Fruit fly (Drosophila melanogaster) whole organism, embryonic: ENCODE data around the gene CG7378.

Source experiments
- CG10979 ChIP-seq: fragments of 200-800 bp; sonication (Bioruptor generic); optimal IDR thresholded peaks from 2 replicates; lab custom pipeline; 2018; ENCODE audit warnings: missing biosample characterization, mild to moderate bottlenecking, missing genetic modification characterization, moderate library complexity
- CG11093 ChIP-seq: fragments of 200-800 bp; sonication (Bioruptor generic); IDR thresholded peaks from 3 replicates; pipeline ENCODE4 v1.3.6; 2022; ENCODE audit warnings: missing biosample characterization, missing genetic modification characterization
- CG11247 ChIP-seq: fragments of 200-800 bp; sonication (Bioruptor generic); IDR thresholded peaks from 2 replicates; pipeline ENCODE4 v1.3.6; 2022; ENCODE audit warnings: missing biosample characterization, missing genetic modification characterization
- CG14667 ChIP-seq: fragments of 200-800 bp; sonication (Bioruptor generic); IDR thresholded peaks from 2 replicates; pipeline ENCODE4 v1.3.6; 2022; ENCODE audit warnings: missing biosample characterization, missing genetic modification characterization
- CG14860 ChIP-seq: fragments of 200-800 bp; sonication (Bioruptor generic); IDR thresholded peaks from 3 replicates; pipeline ENCODE4 v1.3.6; 2022; ENCODE audit warnings: missing biosample characterization, missing genetic modification characterization; ENCODE audit not compliant: partially characterized antibody
- CG17186 ChIP-seq: fragments of 200-800 bp; sonication (Bioruptor generic); optimal IDR thresholded peaks from 3 replicates; lab custom pipeline; 2017; ENCODE audit warnings: missing biosample characterization, missing genetic modification reagents, missing genetic modification characterization
- CG17361 ChIP-seq: fragments of 200-800 bp; sonication (Bioruptor generic); IDR thresholded peaks from 3 replicates; pipeline ENCODE4 v1.3.6; 2022; ENCODE audit warnings: missing biosample characterization, missing genetic modification characterization
- CG1832 ChIP-seq: fragments of 200-800 bp; sonication (Bioruptor generic); optimal IDR thresholded peaks from 2 replicates; lab custom pipeline; 2017; ENCODE audit warnings: missing biosample characterization, mild to moderate bottlenecking, missing genetic modification characterization, inconsistent platforms
- CG18476 ChIP-seq: fragments of 200-800 bp; sonication (Bioruptor generic); optimal IDR thresholded peaks from 2 replicates; lab custom pipeline; 2016; ENCODE audit warnings: missing biosample characterization, mild to moderate bottlenecking, missing genetic modification characterization
- CG2199 ChIP-seq: fragments of 200-800 bp; sonication (Bioruptor generic); IDR thresholded peaks from 3 replicates; pipeline ENCODE4 v1.3.6; 2022; ENCODE audit warnings: missing biosample characterization, missing genetic modification characterization
- CG2875 ChIP-seq: fragments of 200-800 bp; sonication (Bioruptor generic); optimal IDR thresholded peaks from 2 replicates; lab custom pipeline; 2017; ENCODE audit warnings: missing biosample characterization, mild to moderate bottlenecking, missing genetic modification characterization, missing genetic modification reagents
- CG30020 ChIP-seq: fragments of 200-800 bp; optimal IDR thresholded peaks from 2 replicates; lab custom pipeline; 2019; ENCODE audit warnings: missing biosample characterization, mild to moderate bottlenecking, missing genetic modification characterization, moderate library complexity
- CG3163 ChIP-seq: fragments of 200-800 bp; sonication (Bioruptor generic); optimal IDR thresholded peaks from 3 replicates; lab custom pipeline; 2016; ENCODE audit warnings: missing biosample characterization, missing genetic modification characterization
- CG6813 ChIP-seq: fragments of 200-800 bp; sonication (Bioruptor generic); optimal IDR thresholded peaks from 2 replicates; lab custom pipeline; 2017; ENCODE audit warnings: missing biosample characterization, missing genetic modification characterization, mild to moderate bottlenecking, moderate library complexity, missing genetic modification reagents
- CG7839 ChIP-seq: fragments of 200-800 bp; sonication (Bioruptor generic); optimal IDR thresholded peaks from 3 replicates; lab custom pipeline; 2018; ENCODE audit warnings: missing biosample characterization, mild to moderate bottlenecking, missing genetic modification characterization, moderate library complexity
- CG7928 ChIP-seq: fragments of 200-800 bp; sonication (Bioruptor generic); optimal IDR thresholded peaks from 2 replicates; lab custom pipeline; 2017; ENCODE audit warnings: missing biosample characterization, mild to moderate bottlenecking, missing genetic modification characterization
- D19B ChIP-seq: fragments of 200-800 bp; sonication (Bioruptor generic); optimal IDR thresholded peaks from 2 replicates; lab custom pipeline; 2017; ENCODE audit warnings: missing biosample characterization, mild to moderate bottlenecking, missing genetic modification characterization
- E2f1 ChIP-seq: fragments of 200-800 bp; sonication (Bioruptor generic); IDR thresholded peaks from 2 replicates; pipeline ENCODE4 v1.3.6; 2022; ENCODE audit warnings: missing biosample characterization, missing genetic modification characterization
- HLH3B ChIP-seq: fragments of 200-800 bp; sonication (Bioruptor generic); IDR thresholded peaks from 2 replicates; pipeline ENCODE4 v1.3.6; 2022; ENCODE audit warnings: missing biosample characterization, missing genetic modification characterization
- Hey ChIP-seq: fragments of 200-800 bp; sonication (Bioruptor generic); optimal IDR thresholded peaks from 3 replicates; lab custom pipeline; 2018; ENCODE audit warnings: missing biosample characterization, mild to moderate bottlenecking, missing genetic modification characterization
- MTF-1 ChIP-seq: fragments of 200-800 bp; sonication (Bioruptor generic); optimal IDR thresholded peaks from 2 replicates; lab custom pipeline; 2018; ENCODE audit warnings: missing biosample characterization, mild to moderate bottlenecking, missing genetic modification characterization, borderline replicate concordance
- Max ChIP-seq: fragments of 200-800 bp; sonication (Bioruptor generic); optimal IDR thresholded peaks from 2 replicates; lab custom pipeline; 2016; ENCODE audit warnings: missing biosample characterization, mild to moderate bottlenecking, missing genetic modification characterization
- Nf-YA ChIP-seq: fragments of 200-800 bp; sonication (Bioruptor generic); IDR thresholded peaks from 2 replicates; pipeline ENCODE4 v1.3.6; 2022; ENCODE audit warnings: missing biosample characterization, missing genetic modification characterization
- PHDP ChIP-seq: fragments of 200-800 bp; sonication (Bioruptor generic); optimal IDR thresholded peaks from 3 replicates; lab custom pipeline; 2018; ENCODE audit warnings: missing biosample characterization, mild to moderate bottlenecking, missing genetic modification characterization, moderate library complexity
- Rx ChIP-seq: fragments of 200-800 bp; sonication (Bioruptor generic); IDR thresholded peaks from 2 replicates; pipeline ENCODE4 v1.3.6; 2022; ENCODE audit warnings: missing biosample characterization, missing genetic modification characterization
- Sry-β ChIP-seq: fragments of 200-800 bp; sonication (Bioruptor generic); optimal IDR thresholded peaks from 2 replicates; lab custom pipeline; 2018; ENCODE audit warnings: missing biosample characterization, mild to moderate bottlenecking, missing genetic modification characterization, moderate library complexity
- Stat92E ChIP-seq, 3 experiments: fragments of >200 bp in 2 of 3; fragments of 200-800 bp in 1 of 3; sonication (Bioruptor generic) in 1 of 3; optimal IDR thresholded peaks; 2 replicates each; lab custom pipeline; 2017 to 2019; ENCODE audit warnings: missing biosample characterization in 3 of 3, missing genetic modification characterization in 3 of 3, mild to moderate bottlenecking in 1 of 3, moderate library complexity in 1 of 3
- ab ChIP-seq: fragments of 200-800 bp; sonication (Bioruptor generic); optimal IDR thresholded peaks from 2 replicates; lab custom pipeline; 2016; ENCODE audit warnings: missing biosample characterization, missing genetic modification characterization
- amos ChIP-seq: fragments of 200-800 bp; sonication (Bioruptor generic); IDR thresholded peaks from 2 replicates; pipeline ENCODE4 v1.3.6; 2022; ENCODE audit warnings: missing biosample characterization, missing genetic modification characterization; ENCODE audit not compliant: partially characterized antibody
- bab2 ChIP-seq: fragments of 200-800 bp; sonication (Bioruptor generic); optimal IDR thresholded peaks from 2 replicates; lab custom pipeline; 2016; ENCODE audit warnings: missing biosample characterization, missing genetic modification characterization
- bcd ChIP-seq: fragments of 200-800 bp; sonication (Bioruptor generic); optimal IDR thresholded peaks from 2 replicates; lab custom pipeline; 2017; ENCODE audit warnings: missing biosample characterization, mild to moderate bottlenecking, missing genetic modification characterization
- ci ChIP-seq: fragments of 200-800 bp; sonication (Bioruptor generic); IDR thresholded peaks from 3 replicates; pipeline ENCODE4 v1.3.6; 2022; ENCODE audit warnings: missing biosample characterization, missing genetic modification characterization
- dysf ChIP-seq: fragments of 200-800 bp; sonication (Bioruptor generic); IDR thresholded peaks from 3 replicates; pipeline ENCODE4 v1.3.6; 2022; ENCODE audit warnings: missing biosample characterization, missing genetic modification characterization
- fru ChIP-seq: fragments of >200 bp; optimal IDR thresholded peaks from 2 replicates; lab custom pipeline; 2017
- ham ChIP-seq: fragments of 200-800 bp; sonication (Bioruptor generic); IDR thresholded peaks from 2 replicates; pipeline ENCODE4 v1.3.6; 2022; ENCODE audit warnings: missing biosample characterization, missing genetic modification characterization
- hth ChIP-seq: fragments of >200 bp; optimal IDR thresholded peaks from 2 replicates; lab custom pipeline; 2017; ENCODE audit warnings: inconsistent platforms
- ind ChIP-seq: fragments of 200-800 bp; sonication (Bioruptor generic); optimal IDR thresholded peaks from 3 replicates; lab custom pipeline; 2016; ENCODE audit warnings: missing biosample characterization, missing genetic modification characterization
- jing ChIP-seq: fragments of 200-800 bp; sonication (Bioruptor generic); optimal IDR thresholded peaks from 2 replicates; lab custom pipeline; 2018; ENCODE audit warnings: missing biosample characterization, mild to moderate bottlenecking, missing genetic modification characterization
- knrl ChIP-seq: fragments of 200-800 bp; sonication (Bioruptor generic); IDR thresholded peaks from 3 replicates; pipeline ENCODE4 v1.3.6; 2022; ENCODE audit warnings: missing biosample characterization, missing genetic modification characterization; ENCODE audit not compliant: partially characterized antibody
- lilli ChIP-seq: fragments of 200-800 bp; sonication (Bioruptor generic); optimal IDR thresholded peaks from 3 replicates; lab custom pipeline; 2016; ENCODE audit warnings: missing biosample characterization, missing genetic modification characterization
- nerfin-1 ChIP-seq: fragments of 200-800 bp; sonication (Bioruptor generic); optimal IDR thresholded peaks from 3 replicates; lab custom pipeline; 2019; ENCODE audit warnings: missing biosample characterization, mild to moderate bottlenecking, missing genetic modification characterization, moderate library complexity
- nom ChIP-seq: fragments of 200-800 bp; sonication (Bioruptor generic); optimal IDR thresholded peaks from 2 replicates; lab custom pipeline; 2017; ENCODE audit warnings: missing biosample characterization, missing genetic modification characterization, mild to moderate bottlenecking, moderate library complexity, missing genetic modification reagents
- pan ChIP-seq, 4 experiments: fragments of >200 bp in 3 of 4; fragments of 200-800 bp in 1 of 4; sonication (Bioruptor generic) in 1 of 4; optimal IDR thresholded peaks in 3 of 4; IDR thresholded peaks in 1 of 4; 2 replicates each; pipeline versions ENCODE4 v1.3.6 to Lab custom; 2017 to 2022; ENCODE audit warnings: missing biosample characterization in 2 of 4, missing genetic modification characterization in 2 of 4, mixed read lengths in 1 of 4
- pho ChIP-seq: fragments of 200-800 bp; sonication (Bioruptor generic); optimal IDR thresholded peaks from 2 replicates; lab custom pipeline; 2016; ENCODE audit warnings: missing biosample characterization, missing genetic modification characterization
- pros ChIP-seq: fragments of 200-800 bp; sonication (Bioruptor generic); optimal IDR thresholded peaks from 3 replicates; lab custom pipeline; 2019; ENCODE audit warnings: missing biosample characterization, mild to moderate bottlenecking, missing genetic modification characterization, moderate library complexity
- run ChIP-seq: fragments of 200-800 bp; sonication (Bioruptor generic); optimal IDR thresholded peaks from 3 replicates; lab custom pipeline; 2018; ENCODE audit warnings: missing biosample characterization, mild to moderate bottlenecking, missing genetic modification characterization
- shn ChIP-seq: fragments of 200-800 bp; sonication (Bioruptor generic); optimal IDR thresholded peaks from 3 replicates; lab custom pipeline; 2016; ENCODE audit warnings: missing biosample characterization, missing genetic modification characterization
- so ChIP-seq: fragments of 200-800 bp; sonication (Bioruptor generic); IDR thresholded peaks from 3 replicates; pipeline ENCODE4 v1.3.6; 2022; ENCODE audit warnings: missing biosample characterization, missing genetic modification characterization
- tio ChIP-seq: fragments of 200-800 bp; sonication (Bioruptor generic); optimal IDR thresholded peaks from 2 replicates; lab custom pipeline; 2017; ENCODE audit warnings: missing biosample characterization, missing genetic modification characterization, inconsistent platforms
- ttk ChIP-seq: fragments of 200-800 bp; sonication (Bioruptor generic); IDR thresholded peaks from 2 replicates; pipeline ENCODE4 v2.1.2; 2022; ENCODE audit warnings: missing biosample characterization, missing genetic modification characterization
- wek ChIP-seq: fragments of 200-800 bp; sonication (Bioruptor generic); optimal IDR thresholded peaks from 3 replicates; lab custom pipeline; 2018; ENCODE audit warnings: missing biosample characterization, mild to moderate bottlenecking, missing genetic modification characterization, moderate library complexity

The CG7378 gene

dm6 chrX:18857916-18858315 is 42.3 kb upstream of the CG7378 start, which contains the start of gene Usp39 (continued):
- TF ChIP-seq E2f1 (GFP tag; lab: Robert Waterston, UW) (no peak), dysf (GFP tag; lab: Robert Waterston, UW) (no peak), CG2199 (GFP tag; lab: Robert Waterston, UW) (no peak), CG18476 (GFP tag; lab: Kevin White, UChicago) (no peak), CG17186 (GFP tag; lab: Kevin White, UChicago) (no peak), tio (no peak), ttk (GFP tag; lab: Robert Waterston, UW) (no peak), run (no peak), CG14860 (GFP tag; lab: Robert Waterston, UW) (peak; percentile 61; the same call in 2 of the 3 replicates), Rx (GFP tag; lab: Robert Waterston, UW) (no peak), knrl (GFP tag; lab: Robert Waterston, UW) (peak; percentile 53; the same call in 2 of the 3 replicates), amos (GFP tag; lab: Robert Waterston, UW) (peak; percentile 63), pan (optimal IDR thresholded peaks at IDR 0.05; lab: Kevin White, UChicago) (no peak), pan (GFP tag; optimal IDR thresholded peaks at IDR 0.05 in 1 of 2, IDR thresholded peaks at IDR 0.05 in 1 of 2) (peak in 1 of 2 experiments; percentile 19), ab (no peak), hth (no peak), CG1832 (GFP tag; lab: Kevin White, UChicago) (no peak), CG10979 (tag; lab: Kevin White, UChicago) (peak; percentile 4), CG7839 (no peak), shn (GFP tag; lab: Kevin White, UChicago) (no peak), CG7928 (GFP tag; lab: Kevin White, UChicago) (no peak), lilli (no peak), ind (GFP tag; lab: Kevin White, UChicago) (no peak), MTF-1 (no peak), Hey (tag; lab: Kevin White, UChicago) (no peak), CG6813 (GFP tag; lab: Kevin White, UChicago) (no peak), nerfin-1 (no peak), CG30020 (tag; lab: Kevin White, UChicago) (peak; percentile 91), ci (no peak), CG11093 (GFP tag; lab: Robert Waterston, UW) (no peak), CG3163 (GFP tag; lab: Kevin White, UChicago) (no peak), Sry-β (GFP tag; lab: Kevin White, UChicago) (no peak), jing (GFP tag; lab: Kevin White, UChicago) (no peak), Stat92E (GFP tag; optimal IDR thresholded peaks at IDR 0.05; lab: Kevin White, UChicago) (no peak), bab2 (GFP tag; lab: Kevin White, UChicago) (no peak), HLH3B (no peak), CG14667 (GFP tag; lab: Robert Waterston, UW) (no peak), D19B (GFP tag; lab: Kevin White, UChicago) (no peak), wek (GFP tag; lab: Kevin White, UChicago) (no peak), ham (GFP tag; lab: Robert Waterston, UW) (no peak), CG11247 (GFP tag; lab: Robert Waterston, UW) (no peak), Max (GFP tag; lab: Kevin White, UChicago) (no peak), pros (GFP tag; lab: Kevin White, UChicago) (no peak), fru (no peak), so (no peak), CG2875 (GFP tag; lab: Kevin White, UChicago) (no peak), PHDP (peak; percentile 17), bcd (GFP tag; lab: Kevin White, UChicago) (no peak), CG17361 (GFP tag; lab: Robert Waterston, UW) (peak; percentile 61; the same call in 2 of the 3 replicates), nom (GFP tag; lab: Kevin White, UChicago) (no peak), Nf-YA (no peak), pho (no peak)
